Worm (Caenorhabditis elegans): Measurements from ENCODE around the gene W02B12.11.
"Not testable (repeated sequence)": the region's sequence is repeated elsewhere in the genome, so short reads cannot be mapped to it uniquely, and the experiment has no call there.

- TF ChIP-seq elt-3 (tag; optimal IDR thresholded peaks at IDR 0.05); elt-1 (tag; optimal IDR thresholded peaks at IDR 0.05; ENCODE audit: borderline replicate concordance, insufficient read depth); mep-1 (tag; optimal IDR thresholded peaks at IDR 0.05); lsy-2 (tag; optimal IDR thresholded peaks at IDR 0.05); sptf-1 (tag; optimal IDR thresholded peaks at IDR 0.05); ces-1 (GFP tag; optimal IDR thresholded peaks at IDR 0.05); lin-13 (tag; optimal IDR thresholded peaks at IDR 0.05); unc-62 (GFP tag; optimal IDR thresholded peaks at IDR 0.05): not testable (repeated sequence)
These were observed 31.2 kb upstream of the W02B12.11 start, which contains the start of gene ebp-2 for ce11 chrII:11442425-11442824.
